Worm (Caenorhabditis elegans) whole organism, L3 larva: ENCODE data around the gene F35G12.7.

Experiments used
- tbx-2 ChIP-seq: sonication (generic microtip); optimal IDR thresholded peaks from 2 replicates; lab custom pipeline; 2016; ENCODE audit warnings: mild to moderate bottlenecking, missing genetic modification characterization, missing compliant biosample characterization
- ztf-11 ChIP-seq: fragments of 150-350 bp; optimal IDR thresholded peaks from 2 replicates; lab custom pipeline; 2014; ENCODE audit warnings: missing biosample characterization, missing genetic modification characterization

- TF ChIP-seq tbx-2 (tag; lab: Kevin White, UChicago) (no peak), ztf-11 (no peak)
Observed at ce11 chrIII:4568030-4568429, 19.1 kb downstream of the F35G12.7 start, which contains the start of gene mlcd-1.
